Worm (Caenorhabditis elegans) whole organism, late embryonic: ENCODE results near the gene F10E7.2.

ENCODE experiments used
- ceh-48 ChIP-seq: sonication (generic microtip); optimal IDR thresholded peaks from 2 replicates; lab custom pipeline; 2016; ENCODE audit warnings: missing genetic modification characterization, inconsistent platforms, missing compliant biosample characterization
- che-1 ChIP-seq: sonication (generic microtip); optimal IDR thresholded peaks from 2 replicates; lab custom pipeline; 2016; ENCODE audit warnings: mild to moderate bottlenecking, missing genetic modification characterization, missing compliant biosample characterization
- fkh-10 ChIP-seq: fragments of 150-350 bp; optimal IDR thresholded peaks from 2 replicates; lab custom pipeline; 2014; ENCODE audit warnings: missing biosample characterization, missing genetic modification reagents, missing genetic modification characterization
- gmeb-2 ChIP-seq: sonication (generic microtip); optimal IDR thresholded peaks from 2 replicates; lab custom pipeline; 2016; ENCODE audit warnings: missing genetic modification characterization, inconsistent platforms, missing compliant biosample characterization
- lim-6 ChIP-seq: sonication (generic microtip); optimal IDR thresholded peaks from 2 replicates; lab custom pipeline; 2016; ENCODE audit warnings: missing genetic modification characterization, missing compliant biosample characterization
- pha-4 ChIP-seq: fragments of 150-350 bp; optimal IDR thresholded peaks from 2 replicates; lab custom pipeline; 2018; ENCODE audit warnings: missing biosample characterization, missing genetic modification reagents, missing genetic modification characterization
- unc-55 ChIP-seq: sonication (generic microtip); optimal IDR thresholded peaks from 2 replicates; lab custom pipeline; 2017; ENCODE audit warnings: missing biosample characterization, missing genetic modification reagents, missing genetic modification characterization

DNA sequence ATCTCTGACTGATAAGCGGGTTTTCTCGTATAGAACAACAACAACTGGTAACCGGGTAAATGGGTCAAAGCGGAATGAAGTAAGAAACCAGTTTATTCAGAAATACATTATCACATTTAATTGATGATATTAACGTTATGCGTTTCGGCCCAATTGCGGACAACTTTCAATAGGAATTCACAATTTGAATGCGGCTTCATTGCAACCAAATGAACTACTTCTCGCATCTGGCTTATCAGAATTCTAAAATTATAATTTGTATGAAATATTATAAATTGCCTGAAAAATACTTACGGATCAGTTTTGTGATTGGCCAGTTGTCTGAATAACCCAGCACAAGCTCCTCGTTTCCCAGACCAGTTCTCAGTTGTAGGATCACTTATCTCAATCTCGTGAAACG, 46.7 kb downstream of the F10E7.2 start, which contains the start of gene col-36:
- TF ChIP-seq fkh-10 (GFP tag; lab: Kevin White, UChicago) (no peak), pha-4 (tag; lab: Kevin White, UChicago) (no peak), unc-55 (GFP tag; lab: Kevin White, UChicago) (no peak), gmeb-2 (tag; lab: Kevin White, UChicago) (no peak), che-1 (tag; lab: Kevin White, UChicago) (no peak), lim-6 (tag; lab: Kevin White, UChicago) (no peak), ceh-48 (tag; lab: Kevin White, UChicago) (no peak)
